Fruit fly (Drosophila melanogaster): Measurements from ENCODE around the gene Ced-12.

dm6 chr2L:12134125-12134378 lies 36.4 kb downstream of the Ced-12 start:
- TF ChIP-seq CG11617 (GFP tag; optimal IDR thresholded peaks at IDR 0.05) (no peak), kay (GFP tag; ENCODE audit: borderline replicate concordance) (no peak), CG12768 (GFP tag; optimal IDR thresholded peaks at IDR 0.05) (no peak), pad (GFP tag; optimal IDR thresholded peaks at IDR 0.05) (no peak), Mnt (GFP tag; optimal IDR thresholded peaks at IDR 0.05) (no peak), CG7101 (tag; optimal IDR thresholded peaks at IDR 0.05) (no peak), CG33017 (tag; optimal IDR thresholded peaks at IDR 0.05) (no peak)

All from whole organism, adult.